Worm (Caenorhabditis elegans) whole organism, young adult: ENCODE measurements around the gene T05A7.3.

Source experiments
- B0261.1 ChIP-seq: sonication (generic microtip); optimal IDR thresholded peaks from 2 replicates; lab custom pipeline; 2016; ENCODE audit warnings: mild to moderate bottlenecking, missing genetic modification characterization, moderate library complexity, missing compliant biosample characterization
- B0336.3 ChIP-seq: fragments of 200-800 bp; sonication (Bioruptor generic); IDR thresholded peaks from 2 replicates; pipeline ENCODE4 v1.3.6; 2022; ENCODE audit warnings: missing genetic modification characterization, missing compliant biosample characterization
- F10E7.11 ChIP-seq: sonication (generic microtip); optimal IDR thresholded peaks from 2 replicates; lab custom pipeline; 2017; ENCODE audit warnings: mild to moderate bottlenecking, missing genetic modification characterization, moderate library complexity, missing compliant biosample characterization
- F22D6.2 ChIP-seq: sonication (generic microtip); optimal IDR thresholded peaks from 2 replicates; lab custom pipeline; 2016; ENCODE audit warnings: mild to moderate bottlenecking, missing genetic modification characterization, missing compliant biosample characterization
- F23B12.7 ChIP-seq: sonication (generic microtip); optimal IDR thresholded peaks from 2 replicates; lab custom pipeline; 2017; ENCODE audit warnings: missing genetic modification characterization, mild to moderate bottlenecking, missing compliant biosample characterization, antibody characterized with exemption, moderate library complexity; ENCODE audit not compliant: insufficient read depth
- F39B2.1 ChIP-seq: fragments of 200-800 bp; sonication (Bioruptor generic); IDR thresholded peaks from 2 replicates; pipeline ENCODE4 v1.3.6; 2022; ENCODE audit warnings: missing genetic modification reagents, missing genetic modification characterization, missing compliant biosample characterization
- F49E8.2 ChIP-seq: sonication (generic microtip); optimal IDR thresholded peaks from 3 replicates; lab custom pipeline; 2017; ENCODE audit warnings: missing genetic modification characterization, mild to moderate bottlenecking, missing compliant biosample characterization, antibody characterized with exemption, moderate library complexity; ENCODE audit not compliant: insufficient read depth
- T07F8.4 ChIP-seq: sonication (generic microtip); optimal IDR thresholded peaks from 2 replicates; lab custom pipeline; 2016; ENCODE audit warnings: mild to moderate bottlenecking, missing genetic modification characterization, moderate library complexity, missing compliant biosample characterization
- Y53F4B.3 ChIP-seq: fragments of 200-800 bp; sonication (Bioruptor generic); IDR thresholded peaks from 2 replicates; pipeline ENCODE4 v1.3.6; 2022; ENCODE audit warnings: missing genetic modification reagents, missing genetic modification characterization, missing compliant biosample characterization
- Y53G8AR.9 ChIP-seq: fragments of 200-800 bp; sonication (Bioruptor generic); conservative IDR thresholded peaks from 2 replicates; pipeline ENCODE4 v1.3.6; 2022; ENCODE audit warnings: missing genetic modification reagents, missing genetic modification characterization, missing compliant biosample characterization
- ZK185.1 ChIP-seq: sonication (generic microtip); optimal IDR thresholded peaks from 2 replicates; lab custom pipeline; 2016; ENCODE audit warnings: mild to moderate bottlenecking, missing genetic modification characterization, missing compliant biosample characterization; ENCODE audit not compliant: poor library complexity, severe bottlenecking
- aptf-3 ChIP-seq: fragments of 200-800 bp; sonication (Bioruptor generic); IDR thresholded peaks from 2 replicates; pipeline ENCODE4 v1.3.6; 2022; ENCODE audit warnings: missing genetic modification characterization, missing compliant biosample characterization
- ceh-100 ChIP-seq: fragments of 200-800 bp; sonication (Bioruptor generic); IDR thresholded peaks from 2 replicates; pipeline ENCODE4 v1.3.6; 2022; ENCODE audit warnings: missing genetic modification reagents, missing genetic modification characterization, missing compliant biosample characterization
- ceh-58 ChIP-seq: fragments of 200-800 bp; sonication (Bioruptor generic); IDR thresholded peaks from 2 replicates; pipeline ENCODE4 v1.3.6; 2022; ENCODE audit warnings: missing genetic modification characterization, missing compliant biosample characterization
- ceh-91 ChIP-seq: fragments of 200-800 bp; sonication (Bioruptor generic); IDR thresholded peaks from 2 replicates; pipeline ENCODE4 v1.3.6; 2022; ENCODE audit warnings: missing genetic modification reagents, missing genetic modification characterization, missing compliant biosample characterization
- die-1 ChIP-seq: sonication (generic microtip); optimal IDR thresholded peaks from 2 replicates; lab custom pipeline; 2016; ENCODE audit warnings: missing genotype, mild to moderate bottlenecking, missing genetic modification characterization, missing compliant biosample characterization
- dox-1 ChIP-seq: fragments of 200-800 bp; sonication (Bioruptor generic); IDR thresholded peaks from 2 replicates; pipeline ENCODE4 v1.3.6; 2022; ENCODE audit warnings: missing genetic modification reagents, missing genetic modification characterization, missing compliant biosample characterization
- dpff-1 ChIP-seq: sonication (generic microtip); optimal IDR thresholded peaks from 2 replicates; lab custom pipeline; 2017; ENCODE audit warnings: mild to moderate bottlenecking, missing genetic modification characterization, missing compliant biosample characterization
- efl-1 ChIP-seq: fragments of 150-350 bp; optimal IDR thresholded peaks from 2 replicates; lab custom pipeline; 2014; ENCODE audit warnings: missing biosample characterization, missing genetic modification reagents, missing genetic modification characterization
- ets-4 ChIP-seq: fragments of 200-800 bp; sonication (Bioruptor generic); optimal IDR thresholded peaks from 2 replicates; lab custom pipeline; 2018; ENCODE audit warnings: mild to moderate bottlenecking, missing genetic modification characterization, missing compliant biosample characterization
- gei-17 ChIP-seq: fragments of 200-800 bp; sonication (Bioruptor generic); optimal IDR thresholded peaks from 2 replicates; lab custom pipeline; 2018; ENCODE audit warnings: mild to moderate bottlenecking, missing genetic modification characterization, missing compliant biosample characterization
- hlh-12 ChIP-seq: sonication (generic microtip); optimal IDR thresholded peaks from 2 replicates; lab custom pipeline; 2016; ENCODE audit warnings: missing genetic modification characterization, missing compliant biosample characterization
- hmg-1.2 ChIP-seq: fragments of 200-800 bp; sonication (Bioruptor generic); IDR thresholded peaks from 2 replicates; pipeline ENCODE4 v1.3.6; 2022; ENCODE audit warnings: missing genetic modification reagents, missing genetic modification characterization, missing compliant biosample characterization
- hrde-1 ChIP-seq: sonication (generic microtip); optimal IDR thresholded peaks from 2 replicates; lab custom pipeline; 2016; ENCODE audit warnings: missing genetic modification characterization, mild to moderate bottlenecking, missing compliant biosample characterization, moderate library complexity, missing genotype, missing genetic modification reagents, borderline replicate concordance
- hsf-1 ChIP-seq: fragments of 200-800 bp; sonication (Bioruptor generic); IDR thresholded peaks from 2 replicates; pipeline ENCODE4 v1.3.6; 2022; ENCODE audit warnings: missing genetic modification reagents, missing genetic modification characterization, missing compliant biosample characterization
- let-607 ChIP-seq, 2 experiments: fragments of 200-800 bp in 1 of 2; sonication (Bioruptor generic) in 1 of 2; sonication (generic microtip) in 1 of 2; optimal IDR thresholded peaks; 2 replicates each; lab custom pipeline; 2016 to 2018; ENCODE audit warnings: mild to moderate bottlenecking in 2 of 2, missing compliant biosample characterization in 2 of 2, missing genetic modification characterization in 2 of 2, moderate library complexity in 2 of 2, missing genotype in 1 of 2
- lin-35 ChIP-seq, 3 experiments: fragments of 150-350 bp in 2 of 3; sonication (generic microtip) in 1 of 3; optimal IDR thresholded peaks; 2 replicates each; lab custom pipeline; 2014 to 2018; ENCODE audit warnings: missing biosample characterization in 3 of 3, missing genetic modification characterization in 3 of 3, missing genetic modification reagents in 3 of 3
- lsl-1 ChIP-seq: fragments of 200-800 bp; sonication (Bioruptor generic); optimal IDR thresholded peaks from 2 replicates; lab custom pipeline; 2018; ENCODE audit warnings: mild to moderate bottlenecking, missing genetic modification characterization, moderate library complexity, missing compliant biosample characterization
- lsy-27 ChIP-seq: sonication (generic microtip); optimal IDR thresholded peaks from 2 replicates; lab custom pipeline; 2017; ENCODE audit warnings: missing genetic modification characterization, mild to moderate bottlenecking, missing compliant biosample characterization, antibody characterized with exemption, missing genotype, borderline replicate concordance; ENCODE audit not compliant: insufficient read depth
- madf-3 ChIP-seq: fragments of 200-800 bp; sonication (Bioruptor generic); IDR thresholded peaks from 2 replicates; pipeline ENCODE4 v1.3.6; 2022; ENCODE audit warnings: missing genetic modification reagents, missing genetic modification characterization, missing compliant biosample characterization
- mcd-1 ChIP-seq: fragments of 200-800 bp; sonication (Bioruptor generic); IDR thresholded peaks from 2 replicates; pipeline ENCODE4 v1.3.6; 2022; ENCODE audit warnings: missing genetic modification reagents, missing genetic modification characterization, missing compliant biosample characterization
- nhr-120 ChIP-seq: fragments of 200-800 bp; sonication (Bioruptor generic); IDR thresholded peaks from 2 replicates; pipeline ENCODE4 v1.3.6; 2022; ENCODE audit warnings: missing genetic modification characterization, missing compliant biosample characterization
- nhr-27 ChIP-seq: fragments of 200-800 bp; sonication (Bioruptor generic); optimal IDR thresholded peaks from 2 replicates; lab custom pipeline; 2018; ENCODE audit warnings: mild to moderate bottlenecking, missing genetic modification characterization, moderate library complexity, missing compliant biosample characterization
- pbrm-1 ChIP-seq: fragments of 200-800 bp; sonication (Bioruptor generic); IDR thresholded peaks from 2 replicates; pipeline ENCODE4 v1.3.6; 2022; ENCODE audit warnings: missing genetic modification reagents, missing genetic modification characterization, missing compliant biosample characterization
- pha-4 ChIP-seq: fragments of 150-350 bp; sonication (generic microtip); optimal IDR thresholded peaks from 2 replicates; lab custom pipeline; 2014; ENCODE audit warnings: missing biosample characterization, missing genetic modification reagents, missing genetic modification characterization
- rec-8 ChIP-seq, 2 experiments: sonication (generic microtip); optimal IDR thresholded peaks; 2 replicates each; lab custom pipeline; 2016; ENCODE audit warnings: mild to moderate bottlenecking in 2 of 2, missing genetic modification characterization in 2 of 2, missing genetic modification reagents in 2 of 2, missing genotype in 2 of 2, missing biosample characterization in 1 of 2, missing compliant biosample characterization in 1 of 2, moderate library complexity in 1 of 2
- sdz-38 ChIP-seq: sonication (generic microtip); optimal IDR thresholded peaks from 2 replicates; lab custom pipeline; 2016; ENCODE audit warnings: missing genotype, missing genetic modification characterization, missing compliant biosample characterization
- snpc-1.3 ChIP-seq: sonication (generic microtip); optimal IDR thresholded peaks from 2 replicates; lab custom pipeline; 2017; ENCODE audit warnings: missing genetic modification characterization, mild to moderate bottlenecking, missing compliant biosample characterization, antibody characterized with exemption, moderate library complexity, missing genotype, missing genetic modification reagents; ENCODE audit not compliant: insufficient read depth
- unc-130 ChIP-seq: sonication (generic microtip); optimal IDR thresholded peaks from 2 replicates; lab custom pipeline; 2016; ENCODE audit warnings: missing genetic modification reagents, missing genetic modification characterization, missing compliant biosample characterization
- xnd-1 ChIP-seq: sonication (generic microtip); optimal IDR thresholded peaks from 2 replicates; lab custom pipeline; 2016; ENCODE audit warnings: missing genotype, missing genetic modification reagents, missing genetic modification characterization, missing compliant biosample characterization
- zim-3 ChIP-seq: sonication (generic microtip); optimal IDR thresholded peaks from 2 replicates; lab custom pipeline; 2017; ENCODE audit warnings: mild to moderate bottlenecking, missing genetic modification characterization, moderate library complexity, missing compliant biosample characterization
- ztf-18 ChIP-seq: sonication (generic microtip); optimal IDR thresholded peaks from 2 replicates; lab custom pipeline; 2016; ENCODE audit warnings: missing genotype, mild to moderate bottlenecking, missing genetic modification characterization, missing compliant biosample characterization
- ztf-22 ChIP-seq: fragments of 200-800 bp; sonication (Bioruptor generic); optimal IDR thresholded peaks from 2 replicates; lab custom pipeline; 2018; ENCODE audit warnings: mild to moderate bottlenecking, missing genetic modification characterization, moderate library complexity, missing compliant biosample characterization
- ztf-28 ChIP-seq: fragments of 200-800 bp; sonication (Bioruptor generic); IDR thresholded peaks from 2 replicates; pipeline ENCODE4 v1.3.6; 2022; ENCODE audit warnings: missing genetic modification reagents, missing genetic modification characterization, missing compliant biosample characterization

The T05A7.3 gene

DNA sequence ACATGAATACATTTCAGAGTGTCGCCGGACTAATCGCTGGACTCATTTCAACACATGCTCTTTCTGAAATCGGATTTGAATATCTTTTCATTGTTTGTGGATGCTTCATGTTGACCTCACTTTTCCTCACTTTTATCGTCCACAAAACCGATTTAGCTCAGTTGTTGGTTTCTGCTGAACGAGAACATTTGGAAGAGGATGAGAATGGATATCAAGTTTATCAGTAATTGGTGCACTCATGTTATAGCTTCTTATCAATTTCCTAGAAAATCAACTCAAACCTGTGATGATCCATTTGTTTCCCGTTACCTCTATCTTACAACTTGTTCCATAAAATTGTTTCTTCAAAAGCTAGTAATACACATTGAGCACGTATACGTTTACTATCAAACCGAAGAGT, 20.5 kb downstream of the T05A7.3 start (continued):
- TF ChIP-seq dpff-1 (tag; lab: Kevin White, UChicago): no peak
- TF ChIP-seq F49E8.2 (tag; lab: Kevin White, UChicago): peak; percentile 56
- 0 out of 2 replicates have a peak, but pooled peaks have one; percentile 22 for TF ChIP-seq pbrm-1 (GFP tag; lab: Robert Waterston, UW)
- TF ChIP-seq F39B2.1: peak; percentile 51; the same call in 1 of the 2 replicates
- TF ChIP-seq B0336.3: peak; percentile 65
- no peak for TF ChIP-seq pha-4 (tag; lab: Kevin White, UChicago)
- peak; percentile 86 for TF ChIP-seq hrde-1 (tag; lab: Kevin White, UChicago)
- 0 out of 2 replicates have a peak, but pooled peaks have one; percentile 53 for TF ChIP-seq hsf-1 (GFP tag; lab: Robert Waterston, UW)
- 0 out of 2 replicates have a peak, but pooled peaks have one; percentile 61 for TF ChIP-seq Y53G8AR.9 (GFP tag; lab: Robert Waterston, UW)

ce11 chrII:4698266-4698771, 22.7 kb downstream of the T05A7.3 start, which contains the start of the genes rpn-5 and scc-1:
TSS of gene rpn-5 (minus strand) at chrII:4698427.
TSS of gene scc-1 (plus strand) at chrII:4698721.
- TF ChIP-seq T07F8.4 (tag; lab: Kevin White, UChicago) (no peak), ceh-58 (no peak), hsf-1 (GFP tag; lab: Robert Waterston, UW) (no peak), F23B12.7 (peak; percentile 72), ceh-100 (GFP tag; lab: Robert Waterston, UW) (no peak; the same call in 1 of the 2 replicates), B0336.3 (no peak), pbrm-1 (GFP tag; lab: Robert Waterston, UW) (0 out of 2 replicates have a peak, but pooled peaks have one; percentile 12), efl-1 (peak; percentile 76), nhr-120 (no peak), zim-3 (no peak), dox-1 (peak; percentile 32; the same call in 1 of the 2 replicates), ceh-91 (no peak), unc-130 (GFP tag; lab: Kevin White, UChicago) (no peak), ztf-22 (no peak), lin-35 (GFP tag; optimal IDR thresholded peaks at IDR 0.05; lab: Kevin White, UChicago) (peak in 1 of 3 experiments; percentile 80), F10E7.11 (tag; lab: Kevin White, UChicago) (no peak), snpc-1.3 (tag; lab: Kevin White, UChicago) (peak; percentile 6), xnd-1 (tag; lab: Kevin White, UChicago) (peak; percentile 60), ztf-18 (tag; lab: Kevin White, UChicago) (no peak), ets-4 (GFP tag; lab: Kevin White, UChicago) (no peak), die-1 (tag; lab: Kevin White, UChicago) (no peak), ZK185.1 (no peak), madf-3 (GFP tag; lab: Robert Waterston, UW) (no peak), mcd-1 (peak; percentile 46; the same call in 1 of the 2 replicates), sdz-38 (tag; lab: Kevin White, UChicago) (no peak), F49E8.2 (tag; lab: Kevin White, UChicago) (peak; percentile 49), nhr-27 (tag; lab: Kevin White, UChicago) (no peak), hmg-1.2 (GFP tag; lab: Robert Waterston, UW) (peak; percentile 26; the same call in 1 of the 2 replicates), lsl-1 (GFP tag; lab: Kevin White, UChicago) (peak; percentile 91), B0261.1 (no peak), ztf-28 (GFP tag; lab: Robert Waterston, UW) (no peak), aptf-3 (GFP tag; lab: Robert Waterston, UW) (no peak), let-607 (tag; optimal IDR thresholded peaks at IDR 0.05; lab: Kevin White, UChicago) (peak in 1 of 2 experiments; percentile 4), F22D6.2 (tag; lab: Kevin White, UChicago) (no peak), lsy-27 (tag; lab: Kevin White, UChicago) (no peak), Y53F4B.3 (GFP tag; lab: Robert Waterston, UW) (no peak), rec-8 (tag; optimal IDR thresholded peaks at IDR 0.05; lab: Kevin White, UChicago) (no peak), F39B2.1 (no peak), gei-17 (no peak), hlh-12 (tag; lab: Kevin White, UChicago) (no peak)
